Worm (Caenorhabditis elegans): ENCODE data around the gene Y6E2A.5.
"Not testable (repeated sequence)": the region's sequence is repeated elsewhere in the genome, so short reads cannot be mapped to it uniquely, and the experiment has no call there.

Y6E2A.5 gene

DNA sequence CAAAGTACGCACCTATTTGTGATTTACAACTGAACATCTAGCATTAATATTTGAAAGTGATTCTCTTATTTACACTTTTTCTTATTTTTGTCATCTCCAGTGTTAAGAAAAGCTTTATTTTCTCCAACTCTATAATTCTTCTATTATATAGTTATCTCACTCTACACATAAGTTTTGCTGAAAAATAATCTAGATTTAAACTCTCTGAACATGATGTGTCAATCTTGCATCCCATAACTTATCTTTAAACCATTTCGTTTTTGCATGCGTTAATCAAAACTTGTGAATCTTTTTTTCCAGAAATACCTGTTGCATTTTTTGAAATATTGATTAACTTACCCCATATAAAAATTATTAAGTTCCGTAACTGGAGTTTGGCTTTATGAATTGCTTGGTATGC lies 28.5 kb downstream of the Y6E2A.5 start, which contains the start of gene nhr-268:
TSS of gene nhr-268 (plus strand) at position 301 of the 400 bp plus-strand sequence.
- TF ChIP-seq aly-1 (tag; optimal IDR thresholded peaks at IDR 0.05) (no peak), hnd-1 (tag; optimal IDR thresholded peaks at IDR 0.05) (no peak), hmbx-1 (tag; optimal IDR thresholded peaks at IDR 0.05) (no peak), B0310.2 (tag; optimal IDR thresholded peaks at IDR 0.05) (no peak), flt-1 (GFP tag; IDR thresholded peaks at IDR 0.05) (no peak), pes-1 (GFP tag; IDR thresholded peaks at IDR 0.05) (no peak), hmg-4 (GFP tag; optimal IDR thresholded peaks at IDR 0.05) (no peak), ceh-13 (GFP tag; optimal IDR thresholded peaks at IDR 0.05) (no peak), ets-7 (tag; optimal IDR thresholded peaks at IDR 0.05) (no peak)

DNA sequence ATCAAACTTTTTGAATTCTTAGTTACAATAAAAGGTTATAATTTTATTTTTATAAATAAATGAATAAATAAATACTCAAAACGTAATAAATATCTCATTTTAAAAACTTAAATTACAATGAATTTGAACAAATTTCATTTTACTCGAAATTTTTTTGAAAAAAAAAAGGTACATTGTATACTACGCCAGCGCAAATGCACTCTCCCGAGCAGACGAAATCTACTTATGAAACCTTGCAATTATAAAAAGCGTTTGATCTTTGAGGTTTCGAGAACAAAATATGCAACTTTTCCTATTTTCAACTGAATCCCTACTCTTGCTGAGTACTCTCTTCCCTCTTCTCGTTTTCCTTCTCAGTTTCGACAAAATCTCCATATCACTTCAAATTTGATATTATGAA lies 30.8 kb downstream of the Y6E2A.5 start, which contains the start of gene nhr-197:
TSS of gene nhr-197 (plus strand) at position 301 of the 400 bp plus-strand sequence.
- TF ChIP-seq hnd-1 (tag; optimal IDR thresholded peaks at IDR 0.05) (no peak), pes-1 (GFP tag; IDR thresholded peaks at IDR 0.05) (no peak), tbx-37 (GFP tag; conservative IDR thresholded peaks at IDR 0.05) (no peak), ama-1 (optimal IDR thresholded peaks at IDR 0.05) (no peak), sea-1 (GFP tag; conservative IDR thresholded peaks at IDR 0.05) (no peak), ceh-36 (tag; optimal IDR thresholded peaks at IDR 0.05) (no peak), hmbx-1 (tag; optimal IDR thresholded peaks at IDR 0.05) (no peak), B0310.2 (tag; optimal IDR thresholded peaks at IDR 0.05) (no peak), hmg-4 (GFP tag; optimal IDR thresholded peaks at IDR 0.05) (no peak), flt-1 (GFP tag; IDR thresholded peaks at IDR 0.05) (no peak), scrt-1 (GFP tag; IDR thresholded peaks at IDR 0.05) (no peak), aly-1 (tag; optimal IDR thresholded peaks at IDR 0.05) (no peak), ceh-13 (GFP tag; optimal IDR thresholded peaks at IDR 0.05) (no peak), tra-4 (tag; optimal IDR thresholded peaks at IDR 0.05) (no peak)

ce11 chrV:15685599-15685998 lies 32.9 kb downstream of the Y6E2A.5 start, which contains the start of gene nhr-196:
nhr-196 (plus strand) TSS chrV:15685716.
- TF ChIP-seq ceh-13 (GFP tag; optimal IDR thresholded peaks at IDR 0.05) (no peak), F13C5.2 (tag; optimal IDR thresholded peaks at IDR 0.05) (no peak), ceh-36 (tag; optimal IDR thresholded peaks at IDR 0.05) (no peak), tbx-11 (GFP tag; IDR thresholded peaks at IDR 0.05) (no peak), hmbx-1 (tag; optimal IDR thresholded peaks at IDR 0.05) (no peak)

DNA sequence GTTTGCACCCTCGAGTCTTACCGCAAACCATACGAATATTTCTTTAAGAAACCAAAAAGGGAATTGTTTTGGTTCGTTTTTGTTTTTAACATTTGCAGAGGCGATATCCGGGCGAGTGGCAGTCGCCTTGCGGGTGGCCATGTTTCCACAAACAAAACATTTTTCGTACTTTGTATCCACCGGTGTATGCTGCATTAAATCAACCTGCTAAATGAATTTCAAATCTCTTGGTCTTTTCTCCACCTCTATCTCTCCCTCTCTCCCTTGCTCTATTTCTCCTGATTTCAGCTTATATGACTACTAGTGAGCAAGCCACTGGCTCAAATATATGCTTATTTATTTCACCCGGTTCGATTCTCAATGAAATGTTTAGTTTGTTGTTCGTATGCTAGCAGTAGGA lies 41.2 kb downstream of the Y6E2A.5 start, which contains the start of gene nhr-52:
TSS of gene nhr-52 (plus strand) at position 301 of the 400 bp plus-strand sequence.
- TF ChIP-seq tbx-11 (GFP tag; IDR thresholded peaks at IDR 0.05) (no peak), flt-1 (GFP tag; IDR thresholded peaks at IDR 0.05) (no peak), ama-1 (optimal IDR thresholded peaks at IDR 0.05) (no peak), B0310.2 (tag; optimal IDR thresholded peaks at IDR 0.05) (no peak)

DNA sequence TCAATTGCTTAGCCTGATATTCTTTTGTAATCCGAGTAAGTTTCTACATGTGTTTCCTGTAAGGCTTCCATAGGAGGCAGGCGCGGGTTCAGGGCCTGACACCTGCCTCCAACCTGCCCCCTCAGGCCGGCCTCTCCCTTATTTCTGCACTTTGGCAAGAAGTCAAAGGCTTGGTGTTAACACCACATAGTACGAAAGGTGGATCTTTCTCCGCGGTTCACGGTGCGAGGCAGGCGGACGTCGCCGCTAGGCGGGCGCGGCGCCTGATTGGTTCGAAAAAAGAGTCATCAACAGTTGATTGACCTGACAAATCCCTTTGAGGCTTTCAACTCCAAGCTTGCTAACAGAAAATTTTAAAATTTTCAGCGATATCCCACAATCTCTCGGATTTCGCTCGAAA lies 43.6 kb downstream of the Y6E2A.5 start:
- TF ChIP-seq flt-1 (GFP tag; IDR thresholded peaks at IDR 0.05) (no peak), scrt-1 (GFP tag; IDR thresholded peaks at IDR 0.05) (no peak), ceh-36 (tag; optimal IDR thresholded peaks at IDR 0.05) (no peak), hmbx-1 (tag; optimal IDR thresholded peaks at IDR 0.05) (no peak), sea-1 (GFP tag; conservative IDR thresholded peaks at IDR 0.05) (no peak), hnd-1 (tag; optimal IDR thresholded peaks at IDR 0.05) (no peak), tra-4 (tag; optimal IDR thresholded peaks at IDR 0.05) (no peak), ceh-13 (GFP tag; optimal IDR thresholded peaks at IDR 0.05) (no peak), hmg-4 (GFP tag; optimal IDR thresholded peaks at IDR 0.05) (no peak), B0310.2 (tag; optimal IDR thresholded peaks at IDR 0.05) (no peak), F13C5.2 (tag; optimal IDR thresholded peaks at IDR 0.05) (no peak), aly-1 (tag; optimal IDR thresholded peaks at IDR 0.05) (no peak), tbx-37 (GFP tag; conservative IDR thresholded peaks at IDR 0.05) (no peak), tbx-11 (GFP tag; IDR thresholded peaks at IDR 0.05) (no peak), ama-1 (optimal IDR thresholded peaks at IDR 0.05) (no peak), ets-7 (tag; optimal IDR thresholded peaks at IDR 0.05) (no peak)

DNA sequence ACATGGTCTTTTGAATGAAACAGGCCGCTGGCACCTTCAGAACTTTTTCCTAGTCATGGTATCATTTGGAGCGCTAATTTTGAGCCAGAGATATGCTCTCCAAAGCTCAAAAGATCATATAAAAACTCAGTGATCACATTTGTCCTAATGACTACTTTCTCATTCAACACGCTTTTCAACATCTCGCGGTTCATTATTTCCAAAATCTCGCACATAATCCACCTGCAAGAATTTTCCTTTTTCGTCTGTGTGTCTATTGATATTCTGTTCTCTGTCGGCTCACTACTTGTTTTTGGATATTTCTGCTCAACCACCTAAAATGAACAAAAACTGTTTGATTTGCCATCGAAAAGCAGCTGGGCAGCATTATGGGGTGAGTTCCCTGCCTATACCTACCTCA lies 44.8 kb downstream of the Y6E2A.5 start, which contains the start of gene nhr-51:
TSS of gene nhr-51 (plus strand) at position 301 of the 400 bp plus-strand sequence.
- no peak for TF ChIP-seq B0310.2 (tag; optimal IDR thresholded peaks at IDR 0.05)
- no peak for TF ChIP-seq hmg-4 (GFP tag; optimal IDR thresholded peaks at IDR 0.05)
- TF ChIP-seq aly-1 (tag; optimal IDR thresholded peaks at IDR 0.05) = no peak
- no peak for TF ChIP-seq pes-1 (GFP tag; IDR thresholded peaks at IDR 0.05)
- TF ChIP-seq tbx-11 (GFP tag; IDR thresholded peaks at IDR 0.05) = no peak
- TF ChIP-seq tbx-37 (GFP tag; conservative IDR thresholded peaks at IDR 0.05) = no peak
- no peak for TF ChIP-seq sea-1 (GFP tag; conservative IDR thresholded peaks at IDR 0.05)
- TF ChIP-seq flt-1 (GFP tag; IDR thresholded peaks at IDR 0.05) = no peak
- TF ChIP-seq hnd-1 (tag; optimal IDR thresholded peaks at IDR 0.05) = no peak
- no peak for TF ChIP-seq ceh-36 (tag; optimal IDR thresholded peaks at IDR 0.05)
- no peak for TF ChIP-seq ama-1 (optimal IDR thresholded peaks at IDR 0.05)
- no peak for TF ChIP-seq hmbx-1 (tag; optimal IDR thresholded peaks at IDR 0.05)
- TF ChIP-seq tra-4 (tag; optimal IDR thresholded peaks at IDR 0.05) = no peak
- TF ChIP-seq F13C5.2 (tag; optimal IDR thresholded peaks at IDR 0.05) = no peak
- no peak for TF ChIP-seq ets-7 (tag; optimal IDR thresholded peaks at IDR 0.05)
- TF ChIP-seq ceh-13 (GFP tag; optimal IDR thresholded peaks at IDR 0.05) = no peak
- no peak for TF ChIP-seq scrt-1 (GFP tag; IDR thresholded peaks at IDR 0.05)

DNA sequence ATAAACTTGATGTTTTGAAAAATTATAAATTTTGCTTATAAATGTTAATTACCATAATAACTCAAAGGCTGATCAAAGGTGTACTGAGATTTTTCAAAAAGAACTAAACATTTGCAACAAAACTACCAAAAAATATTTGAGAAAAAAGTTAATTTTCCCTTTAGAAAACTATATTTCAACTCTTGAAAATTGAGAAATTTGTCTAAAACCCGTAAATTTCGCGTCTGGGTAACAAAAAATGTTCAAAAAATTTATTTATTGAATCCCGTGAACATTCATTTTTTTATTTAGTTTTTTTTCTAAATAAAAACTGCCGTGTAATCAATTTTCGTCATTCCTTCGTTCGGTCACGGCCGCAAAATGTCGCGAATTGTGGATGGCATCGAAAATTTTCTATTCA lies 48.3 kb downstream of the Y6E2A.5 start, which contains the start of gene K06B4.15:
TSS of gene K06B4.15 (plus strand) at position 301 of the 400 bp plus-strand sequence.
- TF ChIP-seq hmbx-1 (tag; optimal IDR thresholded peaks at IDR 0.05); ama-1 (optimal IDR thresholded peaks at IDR 0.05); tra-4 (tag; optimal IDR thresholded peaks at IDR 0.05): not testable (repeated sequence)

DNA sequence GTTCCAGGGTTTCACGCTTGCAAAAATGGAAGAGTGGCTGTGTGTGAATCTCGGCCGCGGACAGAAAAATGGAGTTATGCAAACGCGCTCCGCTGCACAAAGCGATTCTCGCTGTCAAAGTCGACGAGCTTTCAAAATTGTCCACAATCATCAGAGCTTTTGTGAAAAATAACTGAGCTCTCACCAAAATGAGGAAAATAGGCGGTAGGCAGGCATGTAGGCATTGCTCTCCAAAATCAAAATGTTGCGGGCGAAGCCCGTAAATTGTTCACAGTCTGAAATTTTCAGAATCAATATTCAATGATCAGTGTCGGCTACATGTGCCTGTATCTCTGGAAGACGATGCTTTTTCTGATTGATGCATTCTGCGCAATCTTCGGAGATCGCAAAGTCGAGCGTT lies 49.6 kb downstream of the Y6E2A.5 start, which contains the start of gene K06B4.4:
TSS of gene K06B4.4 (plus strand) at position 301 of the 400 bp plus-strand sequence.
- no peak for TF ChIP-seq hnd-1 (tag; optimal IDR thresholded peaks at IDR 0.05)
- TF ChIP-seq pes-1 (GFP tag; IDR thresholded peaks at IDR 0.05) = no peak
- TF ChIP-seq scrt-1 (GFP tag; IDR thresholded peaks at IDR 0.05) = no peak
- TF ChIP-seq hmbx-1 (tag; optimal IDR thresholded peaks at IDR 0.05) = no peak
- TF ChIP-seq ceh-13 (GFP tag; optimal IDR thresholded peaks at IDR 0.05) = no peak
- no peak for TF ChIP-seq tbx-11 (GFP tag; IDR thresholded peaks at IDR 0.05)
- no peak for TF ChIP-seq ama-1 (optimal IDR thresholded peaks at IDR 0.05)
- no peak for TF ChIP-seq hmg-4 (GFP tag; optimal IDR thresholded peaks at IDR 0.05)
- TF ChIP-seq ceh-36 (tag; optimal IDR thresholded peaks at IDR 0.05) = no peak
- TF ChIP-seq sea-1 (GFP tag; conservative IDR thresholded peaks at IDR 0.05) = no peak
